Worm (Caenorhabditis elegans) whole organism, mixed stage, embryonic: ENCODE results near the gene R09D1.13.

ENCODE experiments used
- ceh-83 ChIP-seq: fragments of 200-800 bp; sonication (Bioruptor generic); optimal IDR thresholded peaks from 2 replicates; lab custom pipeline; 2018; ENCODE audit warnings: mild to moderate bottlenecking, missing genetic modification characterization, missing compliant biosample characterization
- elt-3 ChIP-seq: fragments of 150-350 bp; optimal IDR thresholded peaks from 2 replicates; lab custom pipeline; 2014; ENCODE audit warnings: missing biosample characterization, missing genetic modification characterization
- lin-13 ChIP-seq: fragments of 150-350 bp; optimal IDR thresholded peaks from 2 replicates; lab custom pipeline; 2014; ENCODE audit warnings: missing biosample characterization, missing genetic modification characterization
- lin-32 ChIP-seq: fragments of 200-800 bp; sonication (Bioruptor generic); optimal IDR thresholded peaks from 2 replicates; lab custom pipeline; 2018; ENCODE audit warnings: mild to moderate bottlenecking, missing genetic modification characterization, missing compliant biosample characterization
- lsy-2 ChIP-seq: fragments of 150-350 bp; optimal IDR thresholded peaks from 2 replicates; lab custom pipeline; 2014; ENCODE audit warnings: missing biosample characterization, missing genetic modification characterization
- mep-1 ChIP-seq: fragments of 150-350 bp; optimal IDR thresholded peaks from 2 replicates; lab custom pipeline; 2017; ENCODE audit warnings: missing biosample characterization, missing genetic modification reagents, missing genetic modification characterization, inconsistent platforms
- nhr-2 ChIP-seq: fragments of 150-350 bp; optimal IDR thresholded peaks from 2 replicates; lab custom pipeline; 2014; ENCODE audit warnings: missing biosample characterization, missing genetic modification characterization
- nhr-237 ChIP-seq: fragments of 150-350 bp; optimal IDR thresholded peaks from 2 replicates; lab custom pipeline; 2014; ENCODE audit warnings: missing biosample characterization, missing genetic modification characterization
- pha-4 ChIP-seq: fragments of 150-350 bp; optimal IDR thresholded peaks from 2 replicates; lab custom pipeline; 2018; ENCODE audit warnings: missing biosample characterization, missing genetic modification reagents, missing genetic modification characterization
- sem-2 ChIP-seq: fragments of 200-800 bp; sonication (Bioruptor generic); optimal IDR thresholded peaks from 2 replicates; lab custom pipeline; 2018; ENCODE audit warnings: mild to moderate bottlenecking, missing genetic modification characterization, missing compliant biosample characterization
- snpc-4 ChIP-seq: fragments of 150-350 bp; optimal IDR thresholded peaks from 2 replicates; lab custom pipeline; 2014; ENCODE audit warnings: missing biosample characterization, missing genetic modification characterization
- unc-62 ChIP-seq: fragments of 150-350 bp; optimal IDR thresholded peaks from 2 replicates; lab custom pipeline; 2014; ENCODE audit warnings: missing biosample characterization, missing genetic modification reagents, missing genetic modification characterization
- ztf-11 ChIP-seq: fragments of 150-350 bp; optimal IDR thresholded peaks from 2 replicates; lab custom pipeline; 2014; ENCODE audit warnings: missing biosample characterization, missing genetic modification characterization

DNA sequence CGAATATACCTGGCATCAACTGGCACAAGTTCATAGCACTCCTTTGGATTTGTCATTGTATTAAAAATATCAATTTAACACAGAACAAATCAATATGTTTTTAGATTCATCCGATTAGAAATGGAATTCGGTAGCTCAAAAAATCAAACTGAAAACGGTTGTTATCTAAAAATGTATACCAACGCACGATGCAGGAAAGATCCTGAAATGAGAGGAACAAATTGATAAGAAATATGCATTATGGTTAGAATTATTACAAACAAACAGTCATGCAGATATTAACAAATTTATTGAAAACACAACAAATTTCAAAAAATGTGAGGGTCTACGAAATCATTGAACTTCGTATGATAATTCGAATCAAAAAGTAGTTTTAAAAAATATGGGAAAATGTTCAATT, 24.8 kb upstream of the R09D1.13 start, which contains the start of gene T19H5.6:
- TF ChIP-seq pha-4 (tag; lab: Kevin White, UChicago) (no peak), lin-32 (no peak), elt-3 (no peak), nhr-237 (tag; lab: Kevin White, UChicago) (no peak), nhr-2 (tag; lab: Kevin White, UChicago) (no peak), ztf-11 (tag; lab: Kevin White, UChicago) (no peak), ceh-83 (GFP tag; lab: Kevin White, UChicago) (no peak), sem-2 (GFP tag; lab: Kevin White, UChicago) (no peak), snpc-4 (tag; lab: Kevin White, UChicago) (no peak), mep-1 (tag; lab: Kevin White, UChicago) (no peak), unc-62 (GFP tag; lab: Kevin White, UChicago) (no peak), lin-13 (no peak), lsy-2 (tag; lab: Kevin White, UChicago) (no peak)
